Worm (Caenorhabditis elegans) whole organism, L2 larva: Measurements from ENCODE around the gene Y54E2A.10.

ENCODE experiments used
- blmp-1 ChIP-seq: sonication (generic microtip); optimal IDR thresholded peaks from 2 replicates; lab custom pipeline; 2017; ENCODE audit warnings: missing genetic modification characterization, mild to moderate bottlenecking, missing compliant biosample characterization, antibody characterized with exemption, moderate library complexity; ENCODE audit not compliant: insufficient read depth
- crh-2 ChIP-seq: sonication (generic microtip); optimal IDR thresholded peaks from 2 replicates; lab custom pipeline; 2017; ENCODE audit warnings: missing biosample characterization, missing genetic modification characterization
- lsy-2 ChIP-seq, 2 experiments: fragments of 150-350 bp in 1 of 2; sonication (generic microtip) in 1 of 2; optimal IDR thresholded peaks; 2 replicates each; lab custom pipeline; 2014 to 2017; ENCODE audit warnings: missing biosample characterization in 2 of 2, missing genetic modification characterization in 2 of 2
- zag-1 ChIP-seq: fragments of 150-350 bp; optimal IDR thresholded peaks from 2 replicates; lab custom pipeline; 2014; ENCODE audit warnings: missing biosample characterization, missing genetic modification characterization

DNA sequence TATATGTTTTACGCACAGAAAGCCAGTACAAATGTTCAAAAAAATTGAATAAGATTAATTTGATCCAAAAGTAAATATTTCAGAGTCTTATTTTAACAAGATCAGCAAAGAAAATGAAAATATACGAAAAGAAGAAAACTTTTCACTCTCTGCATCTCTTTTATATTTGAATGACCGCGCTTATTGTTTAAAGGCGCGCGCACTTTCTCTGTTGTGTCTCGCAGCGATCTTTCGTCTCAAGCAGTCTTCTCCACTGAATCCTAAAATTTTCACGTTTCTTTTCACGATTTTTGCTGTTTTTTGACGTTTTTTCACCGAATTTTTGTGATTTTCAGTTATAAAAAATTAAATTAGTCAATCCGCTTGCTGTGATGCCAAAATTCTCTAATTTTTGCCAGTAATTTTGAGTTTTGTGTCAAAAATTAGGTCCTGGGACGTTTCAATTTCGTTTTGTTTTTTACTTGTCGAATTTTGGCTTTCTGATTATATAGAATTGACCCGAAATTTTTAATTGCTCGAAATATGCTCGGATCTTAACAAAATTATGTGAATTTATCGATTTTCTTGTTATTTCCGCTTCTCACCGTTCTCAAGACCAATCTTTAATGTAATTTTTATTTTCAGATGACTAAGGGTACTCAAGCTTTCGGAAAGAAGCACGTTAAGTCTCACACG, 24.2 kb downstream of the Y54E2A.10 start, which contains the start of gene W01D2.1:
- peak; percentile 21 for TF ChIP-seq blmp-1 (tag; lab: Kevin White, UChicago)
- peak; percentile 26 for TF ChIP-seq zag-1 (tag; lab: Kevin White, UChicago)
- peak; percentile 73 for TF ChIP-seq crh-2 (tag; lab: Kevin White, UChicago)
- peak; percentile 47 to 86 for TF ChIP-seq lsy-2 (tag; optimal IDR thresholded peaks at IDR 0.05; lab: Kevin White, UChicago)
